Fruit fly (Drosophila melanogaster) whole organism, embryonic: ENCODE measurements around the gene CG3902.

Source experiments
- Ada2b ChIP-seq: fragments of 200-800 bp; sonication (Bioruptor generic); IDR thresholded peaks from 2 replicates; pipeline ENCODE4 v1.3.6; 2022; ENCODE audit warnings: missing biosample characterization, missing genetic modification characterization
- Atf-2 ChIP-seq: fragments of 200-800 bp; sonication (Bioruptor generic); optimal IDR thresholded peaks from 2 replicates; lab custom pipeline; 2016; ENCODE audit warnings: missing biosample characterization, missing genetic modification characterization
- BtbVII ChIP-seq: fragments of 200-800 bp; sonication (Bioruptor generic); optimal IDR thresholded peaks from 3 replicates; lab custom pipeline; 2017; ENCODE audit warnings: missing biosample characterization, mild to moderate bottlenecking, missing genetic modification characterization
- CG11560 ChIP-seq: fragments of 200-800 bp; sonication (Bioruptor generic); IDR thresholded peaks from 3 replicates; pipeline ENCODE4 v1.3.6; 2022; ENCODE audit warnings: missing biosample characterization, missing genetic modification characterization
- CG11695 ChIP-seq: fragments of 200-800 bp; sonication (Bioruptor generic); IDR thresholded peaks from 3 replicates; pipeline ENCODE4 v1.3.6; 2022; ENCODE audit warnings: missing biosample characterization, missing genetic modification characterization
- CG12769 ChIP-seq: fragments of 200-800 bp; sonication (Bioruptor generic); optimal IDR thresholded peaks from 2 replicates; lab custom pipeline; 2019; ENCODE audit warnings: missing biosample characterization, mild to moderate bottlenecking, missing genetic modification characterization, moderate library complexity
- CG12942 ChIP-seq: fragments of 200-800 bp; sonication (Bioruptor generic); optimal IDR thresholded peaks from 3 replicates; lab custom pipeline; 2016; ENCODE audit warnings: missing biosample characterization, missing genetic modification characterization
- CG13287 ChIP-seq: fragments of 200-800 bp; sonication (Bioruptor generic); IDR thresholded peaks from 2 replicates; pipeline ENCODE4 v1.3.6; 2022; ENCODE audit warnings: missing biosample characterization, missing genetic modification characterization; ENCODE audit not compliant: partially characterized antibody
- CG16863 ChIP-seq: fragments of 200-800 bp; sonication (Bioruptor generic); optimal IDR thresholded peaks from 3 replicates; lab custom pipeline; 2016; ENCODE audit warnings: missing biosample characterization, missing genetic modification characterization
- CG17912 ChIP-seq: fragments of 200-800 bp; sonication (Bioruptor generic); optimal IDR thresholded peaks from 2 replicates; lab custom pipeline; 2018; ENCODE audit warnings: missing biosample characterization, mild to moderate bottlenecking, missing genetic modification characterization
- CG3281 ChIP-seq: fragments of 200-800 bp; sonication (Bioruptor generic); optimal IDR thresholded peaks from 3 replicates; lab custom pipeline; 2017; ENCODE audit warnings: missing biosample characterization, mild to moderate bottlenecking, missing genetic modification characterization
- CG34376 ChIP-seq: fragments of 200-800 bp; sonication (Bioruptor generic); optimal IDR thresholded peaks from 2 replicates; lab custom pipeline; 2018; ENCODE audit warnings: missing biosample characterization, mild to moderate bottlenecking, missing genetic modification characterization
- CG4617 ChIP-seq: fragments of 200-800 bp; sonication (Bioruptor generic); optimal IDR thresholded peaks from 3 replicates; lab custom pipeline; 2016; ENCODE audit warnings: missing biosample characterization, missing genetic modification characterization, borderline replicate concordance
- CG4707 ChIP-seq: fragments of 200-800 bp; sonication (Bioruptor generic); optimal IDR thresholded peaks from 2 replicates; lab custom pipeline; 2018; ENCODE audit warnings: missing biosample characterization, mild to moderate bottlenecking, missing genetic modification characterization, moderate library complexity
- CG5953 ChIP-seq: fragments of 200-800 bp; sonication (Bioruptor generic); IDR thresholded peaks from 2 replicates; pipeline ENCODE4 v1.3.6; 2022; ENCODE audit warnings: missing biosample characterization, missing genetic modification characterization
- CG6175 ChIP-seq: fragments of 200-800 bp; sonication (Bioruptor generic); IDR thresholded peaks from 3 replicates; pipeline ENCODE4 v1.3.6; 2022; ENCODE audit warnings: missing biosample characterization, missing genetic modification characterization
- CG6791 ChIP-seq: fragments of 200-800 bp; sonication (Bioruptor generic); IDR thresholded peaks from 3 replicates; pipeline ENCODE4 v1.3.6; 2022; ENCODE audit warnings: missing biosample characterization, missing genetic modification characterization; ENCODE audit not compliant: partially characterized antibody
- D ChIP-seq, 2 experiments: fragments of 200-800 bp in 1 of 2; fragments of >200 bp in 1 of 2; sonication (Bioruptor generic) in 1 of 2; optimal IDR thresholded peaks; 2 replicates in 1 of 2; 3 replicates in 1 of 2; lab custom pipeline; 2017; ENCODE audit warnings: mild to moderate bottlenecking in 1 of 2, missing biosample characterization in 1 of 2, missing genetic modification characterization in 1 of 2, missing genetic modification reagents in 1 of 2
- D19A ChIP-seq: fragments of 200-800 bp; optimal IDR thresholded peaks from 3 replicates; lab custom pipeline; 2019; ENCODE audit warnings: missing biosample characterization, mild to moderate bottlenecking, missing genetic modification characterization, moderate library complexity
- Ets97D ChIP-seq: fragments of 200-800 bp; sonication (Bioruptor generic); optimal IDR thresholded peaks from 3 replicates; lab custom pipeline; 2016; ENCODE audit warnings: missing biosample characterization, missing genetic modification characterization
- HLH3B ChIP-seq: fragments of 200-800 bp; sonication (Bioruptor generic); IDR thresholded peaks from 2 replicates; pipeline ENCODE4 v1.3.6; 2022; ENCODE audit warnings: missing biosample characterization, missing genetic modification characterization
- HLH4C ChIP-seq: fragments of 200-800 bp; sonication (Bioruptor generic); IDR thresholded peaks from 3 replicates; pipeline ENCODE4 v1.3.6; 2022; ENCODE audit warnings: missing biosample characterization, missing genetic modification characterization; ENCODE audit not compliant: partially characterized antibody
- HmgZ ChIP-seq: fragments of 200-800 bp; sonication (Bioruptor generic); optimal IDR thresholded peaks from 2 replicates; lab custom pipeline; 2018; ENCODE audit warnings: missing biosample characterization, mild to moderate bottlenecking, missing genetic modification characterization
- Kr ChIP-seq: fragments of 200-800 bp; sonication (Bioruptor generic); optimal IDR thresholded peaks from 2 replicates; lab custom pipeline; 2017; ENCODE audit warnings: missing biosample characterization, mild to moderate bottlenecking, missing genetic modification characterization
- MBD-R2 ChIP-seq: fragments of 200-800 bp; sonication (Bioruptor generic); IDR thresholded peaks from 2 replicates; pipeline ENCODE4 v1.3.6; 2022; ENCODE audit warnings: missing biosample characterization, missing genetic modification characterization
- Nf-YA ChIP-seq: fragments of 200-800 bp; sonication (Bioruptor generic); IDR thresholded peaks from 2 replicates; pipeline ENCODE4 v1.3.6; 2022; ENCODE audit warnings: missing biosample characterization, missing genetic modification characterization
- Nf-YC ChIP-seq: fragments of 200-800 bp; optimal IDR thresholded peaks from 3 replicates; lab custom pipeline; 2019; ENCODE audit warnings: missing biosample characterization, mild to moderate bottlenecking, missing genetic modification characterization, moderate library complexity
- Oaz ChIP-seq: fragments of 200-800 bp; sonication (Bioruptor generic); IDR thresholded peaks from 2 replicates; pipeline ENCODE4 v1.3.6; 2022; ENCODE audit warnings: missing biosample characterization, missing genetic modification characterization
- Pdp1 ChIP-seq, 2 experiments: fragments of 200-800 bp; sonication (Bioruptor generic); optimal IDR thresholded peaks; 3 replicates each; lab custom pipeline; 2016; ENCODE audit warnings: missing biosample characterization in 2 of 2, missing genetic modification characterization in 2 of 2, mild to moderate bottlenecking in 1 of 2, moderate library complexity in 1 of 2
- Ptx1 ChIP-seq: fragments of 200-800 bp; sonication (Bioruptor generic); IDR thresholded peaks from 2 replicates; pipeline ENCODE4 v1.3.6; 2022; ENCODE audit warnings: missing biosample characterization, missing genetic modification characterization
- Trl ChIP-seq, 3 experiments: fragments of >200 bp in 2 of 3; fragments of 200-800 bp in 1 of 3; sonication (Bioruptor generic) in 1 of 3; optimal IDR thresholded peaks; 2 replicates in 1 of 3; 3 replicates in 2 of 3; lab custom pipeline; 2016 to 2017; ENCODE audit warnings: missing biosample characterization in 1 of 3, missing genetic modification characterization in 1 of 3
- ap ChIP-seq: fragments of 200-800 bp; sonication (Bioruptor generic); IDR thresholded peaks from 2 replicates; pipeline ENCODE4 v1.3.6; 2022; ENCODE audit warnings: missing biosample characterization, missing genetic modification characterization
- az2 ChIP-seq: fragments of 200-800 bp; sonication (Bioruptor generic); optimal IDR thresholded peaks from 3 replicates; lab custom pipeline; 2016; ENCODE audit warnings: missing biosample characterization, missing genetic modification characterization
- br ChIP-seq: fragments of >200 bp; optimal IDR thresholded peaks from 2 replicates; lab custom pipeline; 2017
- cas ChIP-seq: fragments of 200-800 bp; sonication (Bioruptor generic); IDR thresholded peaks from 2 replicates; pipeline ENCODE4 v1.3.6; 2022; ENCODE audit warnings: missing biosample characterization, missing genetic modification characterization
- da ChIP-seq: fragments of 200-800 bp; sonication (Bioruptor generic); optimal IDR thresholded peaks from 2 replicates; lab custom pipeline; 2016; ENCODE audit warnings: missing biosample characterization, missing genetic modification characterization
- eve ChIP-seq, 2 experiments: fragments of >200 bp; optimal IDR thresholded peaks; 2 replicates each; lab custom pipeline; 2017; ENCODE audit warnings: missing biosample characterization in 2 of 2, missing genetic modification characterization in 2 of 2
- ftz-f1 ChIP-seq: fragments of 200-800 bp; sonication (Bioruptor generic); optimal IDR thresholded peaks from 2 replicates; lab custom pipeline; 2016; ENCODE audit warnings: missing biosample characterization, missing genetic modification characterization
- gem ChIP-seq: fragments of 200-800 bp; sonication (Bioruptor generic); optimal IDR thresholded peaks from 2 replicates; lab custom pipeline; 2019; ENCODE audit warnings: missing biosample characterization, mild to moderate bottlenecking, missing genetic modification characterization, moderate library complexity
- gsb-n ChIP-seq: fragments of 200-800 bp; sonication (Bioruptor generic); optimal IDR thresholded peaks from 3 replicates; lab custom pipeline; 2018; ENCODE audit warnings: missing biosample characterization, mild to moderate bottlenecking, missing genetic modification characterization
- jigr1 ChIP-seq: fragments of 200-800 bp; sonication (Bioruptor generic); IDR thresholded peaks from 3 replicates; pipeline ENCODE4 v1.3.6; 2022; ENCODE audit warnings: missing biosample characterization, missing genetic modification characterization
- knrl ChIP-seq: fragments of 200-800 bp; sonication (Bioruptor generic); IDR thresholded peaks from 3 replicates; pipeline ENCODE4 v1.3.6; 2022; ENCODE audit warnings: missing biosample characterization, missing genetic modification characterization; ENCODE audit not compliant: partially characterized antibody
- lbe ChIP-seq: fragments of 200-800 bp; sonication (Bioruptor generic); optimal IDR thresholded peaks from 2 replicates; lab custom pipeline; 2016; ENCODE audit warnings: missing biosample characterization, mild to moderate bottlenecking, missing genetic modification characterization
- mirr ChIP-seq: fragments of 200-800 bp; sonication (Bioruptor generic); optimal IDR thresholded peaks from 3 replicates; lab custom pipeline; 2018; ENCODE audit warnings: missing biosample characterization, mild to moderate bottlenecking, missing genetic modification characterization
- nau ChIP-seq: fragments of 200-800 bp; sonication (Bioruptor generic); optimal IDR thresholded peaks from 3 replicates; lab custom pipeline; 2017; ENCODE audit warnings: missing biosample characterization, mild to moderate bottlenecking, missing genetic modification characterization, missing genetic modification reagents
- sc ChIP-seq, 3 experiments: fragments of >200 bp in 2 of 3; fragments of 200-800 bp in 1 of 3; sonication (Bioruptor generic) in 1 of 3; optimal IDR thresholded peaks; 2 replicates in 2 of 3; 3 replicates in 1 of 3; lab custom pipeline; 2017; ENCODE audit warnings: mild to moderate bottlenecking in 1 of 3, missing biosample characterization in 1 of 3, missing genetic modification characterization in 1 of 3, missing genetic modification reagents in 1 of 3
- schlank ChIP-seq: fragments of 200-800 bp; sonication (Bioruptor generic); optimal IDR thresholded peaks from 2 replicates; lab custom pipeline; 2018; ENCODE audit warnings: missing biosample characterization, mild to moderate bottlenecking, missing genetic modification characterization
- trh ChIP-seq: fragments of 200-800 bp; sonication (Bioruptor generic); optimal IDR thresholded peaks from 2 replicates; lab custom pipeline; 2016; ENCODE audit warnings: missing biosample characterization, missing genetic modification characterization
- z ChIP-seq: fragments of 200-800 bp; sonication (Bioruptor generic); IDR thresholded peaks from 3 replicates; pipeline ENCODE4 v1.3.6; 2022; ENCODE audit warnings: missing biosample characterization, missing genetic modification characterization

The CG3902 gene

DNA sequence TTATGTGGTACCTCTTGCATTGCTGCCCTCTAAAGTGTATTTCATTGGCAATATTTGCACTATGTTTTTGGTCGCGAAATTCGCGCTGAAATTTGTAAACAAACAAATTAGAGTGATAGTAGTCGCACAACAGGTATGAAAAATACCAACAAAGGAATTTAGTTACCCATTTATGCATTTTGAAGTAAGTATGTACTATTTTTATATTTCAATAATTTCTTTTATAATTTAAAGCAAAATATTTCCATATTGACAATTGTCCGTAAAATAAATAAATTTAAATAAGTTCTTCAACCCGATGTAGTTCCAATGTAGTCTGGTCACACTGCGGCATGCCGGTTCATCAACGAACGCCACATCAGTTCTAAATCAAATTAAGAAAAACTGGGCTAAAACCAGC is 25.7 kb downstream of the CG3902 start, which contains the start of the genes Rad9 and Uggt (continued):
- no peak for TF ChIP-seq HLH4C
- TF ChIP-seq ftz-f1 (GFP tag; lab: Kevin White, UChicago) = no peak
- TF ChIP-seq mirr = no peak
- no peak for TF ChIP-seq lbe (GFP tag; lab: Kevin White, UChicago)
- TF ChIP-seq Kr (GFP tag; lab: Kevin White, UChicago) = no peak
- no peak for TF ChIP-seq Oaz (GFP tag; lab: Robert Waterston, UW)
- no peak for TF ChIP-seq schlank (tag; lab: Kevin White, UChicago)
- no peak for TF ChIP-seq sc (optimal IDR thresholded peaks at IDR 0.05; lab: Kevin White, UChicago)
- TF ChIP-seq sc (GFP tag; optimal IDR thresholded peaks at IDR 0.05; lab: Kevin White, UChicago) = no peak
- TF ChIP-seq ap (GFP tag; lab: Robert Waterston, UW) = no peak
- TF ChIP-seq jigr1 (GFP tag; lab: Robert Waterston, UW) = no peak
- TF ChIP-seq CG17912 (GFP tag; lab: Kevin White, UChicago) = no peak
- TF ChIP-seq az2 (GFP tag; lab: Kevin White, UChicago) = peak; percentile 20
- no peak for TF ChIP-seq CG3281
- TF ChIP-seq Ets97D (GFP tag; lab: Kevin White, UChicago) = no peak
- TF ChIP-seq Atf-2 (GFP tag; lab: Kevin White, UChicago) = no peak
- TF ChIP-seq CG4617 (GFP tag; lab: Kevin White, UChicago) = peak; percentile 59
- no peak for TF ChIP-seq br (lab: Kevin White, UChicago)
- TF ChIP-seq MBD-R2 (GFP tag; lab: Robert Waterston, UW) = peak; percentile 61; the same call in 1 of the 2 replicates
- TF ChIP-seq cas (GFP tag; lab: Robert Waterston, UW) = no peak
- TF ChIP-seq CG13287 (GFP tag; lab: Robert Waterston, UW) = peak; percentile 78
- no peak for TF ChIP-seq nau (GFP tag; lab: Kevin White, UChicago)
- TF ChIP-seq z (GFP tag; lab: Robert Waterston, UW) = no peak
- TF ChIP-seq BtbVII (GFP tag; lab: Kevin White, UChicago) = no peak
- TF ChIP-seq trh = no peak
- TF ChIP-seq gsb-n = no peak
- TF ChIP-seq Nf-YA = no peak
- TF ChIP-seq CG6791 (GFP tag; lab: Robert Waterston, UW) = no peak
- TF ChIP-seq Ptx1 = 0 out of 2 replicates have a peak, but pooled peaks have one; percentile 24
- TF ChIP-seq D19A = peak; percentile 9
- no peak for TF ChIP-seq knrl (GFP tag; lab: Robert Waterston, UW)
- TF ChIP-seq CG6175 (GFP tag; lab: Robert Waterston, UW) = no peak
- TF ChIP-seq Ada2b (GFP tag; lab: Robert Waterston, UW) = no peak
- no peak for TF ChIP-seq Pdp1 (GFP tag; optimal IDR thresholded peaks at IDR 0.05; lab: Kevin White, UChicago)
- TF ChIP-seq CG11560 = no peak
- TF ChIP-seq da = no peak
- TF ChIP-seq eve (GFP tag; optimal IDR thresholded peaks at IDR 0.05; lab: Kevin White, UChicago) = no peak
- 0 out of 3 replicates have a peak, but pooled peaks have one; percentile 7 for TF ChIP-seq CG11695 (GFP tag; lab: Robert Waterston, UW)
- TF ChIP-seq Trl (optimal IDR thresholded peaks at IDR 0.05; lab: Kevin White, UChicago) = no peak
- no peak for TF ChIP-seq Trl (GFP tag; optimal IDR thresholded peaks at IDR 0.05; lab: Kevin White, UChicago)
- TF ChIP-seq CG5953 (GFP tag; lab: Robert Waterston, UW) = no peak
- TF ChIP-seq D (optimal IDR thresholded peaks at IDR 0.05; lab: Kevin White, UChicago) = no peak
- TF ChIP-seq D (GFP tag; optimal IDR thresholded peaks at IDR 0.05; lab: Kevin White, UChicago) = no peak
- no peak for TF ChIP-seq gem (tag; lab: Kevin White, UChicago)
- TF ChIP-seq CG34376 (GFP tag; lab: Kevin White, UChicago) = no peak
- TF ChIP-seq CG4707 (GFP tag; lab: Kevin White, UChicago) = no peak
- peak; percentile 48 for TF ChIP-seq HmgZ
- TF ChIP-seq CG12769 (tag; lab: Kevin White, UChicago) = no peak
- TF ChIP-seq CG16863 (GFP tag; lab: Kevin White, UChicago) = no peak
- peak; percentile 12 for TF ChIP-seq CG12942 (GFP tag; lab: Kevin White, UChicago)
- TF ChIP-seq Nf-YC = no peak
- no peak for TF ChIP-seq HLH3B (GFP tag; lab: Robert Waterston, UW)
